Fruit fly (Drosophila melanogaster) whole organism, wandering third instar larva: ENCODE measurements around the gene Ekar.

Experiments
- Abd-B ChIP-seq: fragments of >200 bp; optimal IDR thresholded peaks from 2 replicates; lab custom pipeline; 2017; ENCODE audit warnings: missing biosample characterization, missing genetic modification characterization
- CG32264 ChIP-seq: fragments of 200-800 bp; sonication (Bioruptor generic); optimal IDR thresholded peaks from 2 replicates; lab custom pipeline; 2016; ENCODE audit warnings: missing biosample characterization, missing genetic modification characterization
- CG9705 ChIP-seq: fragments of 200-800 bp; sonication (Bioruptor generic); optimal IDR thresholded peaks from 2 replicates; lab custom pipeline; 2018; ENCODE audit warnings: missing biosample characterization, mild to moderate bottlenecking, missing genetic modification characterization
- CrebA ChIP-seq: fragments of 200-800 bp; sonication (Bioruptor generic); optimal IDR thresholded peaks from 2 replicates; lab custom pipeline; 2016; ENCODE audit warnings: missing biosample characterization, mild to moderate bottlenecking, missing genetic modification characterization, borderline replicate concordance
- Dfd ChIP-seq: fragments of >200 bp; optimal IDR thresholded peaks from 2 replicates; lab custom pipeline; 2017; ENCODE audit warnings: missing biosample characterization, missing genetic modification characterization
- Dif ChIP-seq: fragments of 200-275, 200-300 bp; sonication (Bioruptor generic); optimal IDR thresholded peaks from 2 replicates; lab custom pipeline; 2018; ENCODE audit warnings: missing biosample characterization, missing genetic modification characterization; ENCODE audit not compliant: partially characterized antibody
- GATAd ChIP-seq: sonication (Bioruptor generic); optimal IDR thresholded peaks from 2 replicates; lab custom pipeline; 2016; ENCODE audit warnings: missing biosample characterization, missing genetic modification characterization
- Hnf4 ChIP-seq: fragments of 200-800 bp; sonication (Bioruptor generic); optimal IDR thresholded peaks from 2 replicates; lab custom pipeline; 2016; ENCODE audit warnings: missing biosample characterization, mild to moderate bottlenecking, missing genetic modification characterization
- Hr78 ChIP-seq: fragments of >200 bp; optimal IDR thresholded peaks from 2 replicates; lab custom pipeline; 2017; ENCODE audit warnings: missing biosample characterization, missing genetic modification characterization
- Hr83 ChIP-seq: fragments of 200-300 bp; sonication (Bioruptor generic); optimal IDR thresholded peaks from 2 replicates; lab custom pipeline; 2016; ENCODE audit warnings: missing biosample characterization, mild to moderate bottlenecking, missing genetic modification characterization, moderate library complexity; ENCODE audit not compliant: poor library complexity, severe bottlenecking
- Jra ChIP-seq: sonication (Bioruptor generic); optimal IDR thresholded peaks from 2 replicates; lab custom pipeline; 2016; ENCODE audit warnings: missing biosample characterization, missing genetic modification characterization
- Mio ChIP-seq: sonication (Bioruptor generic); optimal IDR thresholded peaks from 2 replicates; lab custom pipeline; 2016; ENCODE audit warnings: missing biosample characterization, missing genetic modification characterization
- Myc ChIP-seq: fragments of >200 bp; optimal IDR thresholded peaks from 2 replicates; lab custom pipeline; 2017
- N ChIP-seq: fragments of >200 bp; optimal IDR thresholded peaks from 2 replicates; lab custom pipeline; 2018; ENCODE audit warnings: missing biosample characterization, missing external identifiers, missing genetic modification characterization
- Rel ChIP-seq, 2 experiments: fragments of 200-800 bp; sonication (Bioruptor generic) in 1 of 2; optimal IDR thresholded peaks; 2 replicates in 1 of 2; 3 replicates in 1 of 2; lab custom pipeline; 2016 to 2019; ENCODE audit warnings: mild to moderate bottlenecking in 2 of 2, missing biosample characterization in 2 of 2, missing genetic modification characterization in 2 of 2, moderate library complexity in 1 of 2
- Sp1 ChIP-seq: fragments of 200-800 bp; sonication (Bioruptor generic); optimal IDR thresholded peaks from 3 replicates; lab custom pipeline; 2019; ENCODE audit warnings: missing biosample characterization, mild to moderate bottlenecking, missing genetic modification characterization, moderate library complexity
- Vsx2 ChIP-seq: fragments of 200-300, 225-300 bp; sonication (Bioruptor generic); optimal IDR thresholded peaks from 2 replicates; lab custom pipeline; 2018; ENCODE audit warnings: missing biosample characterization, missing genetic modification characterization; ENCODE audit not compliant: partially characterized antibody
- br ChIP-seq: fragments of 200-800 bp; sonication (Bioruptor generic); optimal IDR thresholded peaks from 2 replicates; lab custom pipeline; 2016; ENCODE audit warnings: missing biosample characterization, missing genetic modification characterization
- brk ChIP-seq: fragments of 200-800 bp; sonication (Bioruptor generic); optimal IDR thresholded peaks from 2 replicates; lab custom pipeline; 2016; ENCODE audit warnings: missing biosample characterization, mild to moderate bottlenecking, missing genetic modification characterization
- dl ChIP-seq, 2 experiments: fragments of 175-275, 200-275 bp in 1 of 2; fragments of 200-275 bp in 1 of 2; sonication (Bioruptor generic); optimal IDR thresholded peaks; lab custom pipeline; 2018; ENCODE audit warnings: mild to moderate bottlenecking in 2 of 2, missing biosample characterization in 2 of 2, missing genetic modification characterization in 2 of 2, moderate library complexity in 2 of 2; ENCODE audit not compliant: partially characterized antibody in 2 of 2, insufficient read depth in 1 of 2
- dmrt93B ChIP-seq: fragments of 200-800 bp; sonication (Bioruptor generic); optimal IDR thresholded peaks from 2 replicates; lab custom pipeline; 2018; ENCODE audit warnings: missing biosample characterization, mild to moderate bottlenecking, missing genetic modification characterization
- dsf ChIP-seq: sonication (Bioruptor generic); optimal IDR thresholded peaks from 2 replicates; lab custom pipeline; 2016; ENCODE audit warnings: missing biosample characterization, missing genetic modification characterization, borderline replicate concordance
- ey ChIP-seq: fragments of 200-800 bp; sonication (Bioruptor generic); optimal IDR thresholded peaks from 2 replicates; lab custom pipeline; 2016; ENCODE audit warnings: missing biosample characterization, missing genetic modification characterization
- fru ChIP-seq: fragments of 200-800 bp; sonication (Bioruptor generic); optimal IDR thresholded peaks from 3 replicates; lab custom pipeline; 2016; ENCODE audit warnings: missing biosample characterization, mild to moderate bottlenecking, missing genetic modification characterization
- h ChIP-seq: fragments of 200-800 bp; sonication (Bioruptor generic); optimal IDR thresholded peaks from 3 replicates; lab custom pipeline; 2016; ENCODE audit warnings: missing biosample characterization, mild to moderate bottlenecking, missing genetic modification characterization
- jim ChIP-seq: fragments of 175-275, 200-325 bp; sonication (Bioruptor generic); optimal IDR thresholded peaks from 2 replicates; lab custom pipeline; 2016; ENCODE audit warnings: missing biosample characterization, mild to moderate bottlenecking, missing genetic modification characterization
- lola ChIP-seq: fragments of >200 bp; optimal IDR thresholded peaks from 2 replicates; lab custom pipeline; 2017; ENCODE audit warnings: missing biosample characterization, missing genetic modification characterization
- pan ChIP-seq: fragments of >200 bp; optimal IDR thresholded peaks from 2 replicates; lab custom pipeline; 2017
- psq ChIP-seq: fragments of 200-800 bp; sonication (Bioruptor generic); optimal IDR thresholded peaks from 3 replicates; lab custom pipeline; 2017; ENCODE audit warnings: missing biosample characterization, mild to moderate bottlenecking, missing genetic modification characterization, moderate library complexity
- sage ChIP-seq: fragments of 200-800 bp; sonication (Bioruptor generic); optimal IDR thresholded peaks from 2 replicates; lab custom pipeline; 2016; ENCODE audit warnings: missing biosample characterization, mild to moderate bottlenecking, missing genetic modification characterization
- usp ChIP-seq: fragments of >200 bp; optimal IDR thresholded peaks from 2 replicates; lab custom pipeline; 2017; ENCODE audit warnings: missing biosample characterization, missing genetic modification characterization
- woc ChIP-seq: sonication (Bioruptor generic); optimal IDR thresholded peaks from 2 replicates; lab custom pipeline; 2016; ENCODE audit warnings: missing biosample characterization, mild to moderate bottlenecking, missing genetic modification characterization

Ekar gene

DNA sequence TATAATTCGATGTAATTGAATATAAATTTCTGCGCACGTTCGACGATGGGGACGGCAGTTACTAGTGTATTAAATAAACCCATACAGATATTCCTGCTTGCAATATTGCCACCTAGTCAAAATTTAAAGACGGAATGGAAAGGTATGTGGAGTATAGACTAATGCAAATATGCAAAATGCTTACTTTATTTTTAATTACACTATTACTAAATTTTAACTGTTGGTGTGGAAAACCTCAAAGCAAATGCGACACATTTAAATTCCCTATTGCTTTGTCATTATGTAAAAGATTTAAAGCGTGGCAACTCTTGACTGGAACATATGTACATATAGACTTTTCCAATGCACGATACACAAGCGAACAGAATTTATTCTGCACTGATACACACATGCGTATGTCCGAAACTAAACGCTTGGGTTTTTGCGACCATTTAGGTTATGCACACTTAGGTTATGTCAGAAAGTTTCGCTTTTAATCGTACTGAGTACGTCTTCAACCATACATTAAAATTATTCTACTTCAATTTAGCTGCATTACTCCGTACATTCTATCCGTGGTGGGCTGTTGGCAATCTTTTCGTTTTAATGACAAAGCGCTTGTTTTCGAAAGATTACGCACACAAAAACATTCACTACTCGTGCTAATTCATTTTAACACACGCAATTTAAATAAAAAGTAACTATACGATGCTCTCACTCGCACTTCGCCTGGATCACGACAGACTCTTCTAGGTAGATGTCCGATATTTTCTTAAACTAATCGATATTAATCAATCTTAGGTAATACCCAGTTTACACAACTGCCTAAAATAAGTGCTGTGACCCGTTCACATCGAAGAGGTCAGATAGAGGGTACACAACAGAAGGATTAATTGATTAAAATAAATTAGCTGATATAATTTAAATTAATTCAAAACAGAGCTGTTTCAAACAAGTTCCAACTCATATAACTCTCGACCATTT is 13.8 kb upstream of the Ekar start, which contains the start of gene gw (continued):
- TF ChIP-seq Dif (GFP tag; lab: Kevin White, UChicago), result no peak
- peak; percentile 63 for TF ChIP-seq woc (GFP tag; lab: Kevin White, UChicago)
- no peak for TF ChIP-seq Mio (GFP tag; lab: Kevin White, UChicago)
- peak; percentile 88 for TF ChIP-seq Hnf4
- peak; percentile 17 for TF ChIP-seq Myc (lab: Kevin White, UChicago)
- peak; percentile 45 for TF ChIP-seq brk (GFP tag; lab: Kevin White, UChicago)
- TF ChIP-seq N (GFP tag; lab: Kevin White, UChicago), result peak; percentile 95
- TF ChIP-seq CG9705 (GFP tag; lab: Kevin White, UChicago), result peak; percentile 83

dm6 chr4:659058-659588 is 12.8 kb upstream of the Ekar start:
- TF ChIP-seq CG32264 (no peak), Vsx2 (GFP tag; lab: Kevin White, UChicago) (no peak), Mio (GFP tag; lab: Kevin White, UChicago) (no peak), psq (no peak), Abd-B (GFP tag; lab: Kevin White, UChicago) (no peak), h (GFP tag; lab: Kevin White, UChicago) (peak; percentile 7), lola (GFP tag; lab: Kevin White, UChicago) (no peak), Rel (GFP tag; optimal IDR thresholded peaks at IDR 0.05; lab: Kevin White, UChicago) (no peak), Rel (tag; optimal IDR thresholded peaks at IDR 0.05; lab: Kevin White, UChicago) (no peak), Dfd (GFP tag; lab: Kevin White, UChicago) (no peak), dsf (GFP tag; lab: Kevin White, UChicago) (no peak), Hnf4 (no peak), sage (GFP tag; lab: Kevin White, UChicago) (peak; percentile 20)

DNA sequence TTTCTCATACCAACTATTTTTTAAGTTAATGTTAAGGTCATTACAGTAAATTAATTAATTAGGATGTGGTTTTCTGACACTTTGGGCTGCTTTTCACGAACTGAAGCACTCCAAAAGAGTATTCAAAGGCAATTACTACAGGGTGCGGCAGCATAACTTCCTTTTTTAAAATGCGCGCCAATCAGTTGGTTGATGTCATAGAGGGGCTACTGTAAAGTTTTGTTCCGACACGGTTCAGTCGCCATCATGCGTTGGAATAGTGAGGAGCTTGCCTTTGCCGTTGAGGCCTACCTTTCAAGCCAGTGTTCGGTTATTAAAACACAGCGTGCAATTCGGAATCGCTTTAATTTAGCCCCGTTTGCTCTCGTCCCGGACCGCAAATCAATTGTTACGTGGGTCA is 1.0 kb upstream of the Ekar start:
- TF ChIP-seq psq (no peak), sage (GFP tag; lab: Kevin White, UChicago) (no peak), dl (GFP tag; optimal IDR thresholded peaks at IDR 0.05; lab: Kevin White, UChicago; ENCODE audit: insufficient read depth in 1 of 2, partially characterized antibody in 2 of 2) (no peak), Hr78 (GFP tag; lab: Kevin White, UChicago) (no peak), dmrt93B (GFP tag; lab: Kevin White, UChicago) (no peak), CG32264 (no peak), h (GFP tag; lab: Kevin White, UChicago) (no peak), GATAd (GFP tag; lab: Kevin White, UChicago) (no peak), fru (no peak), Rel (GFP tag; optimal IDR thresholded peaks at IDR 0.05; lab: Kevin White, UChicago) (no peak), Rel (tag; optimal IDR thresholded peaks at IDR 0.05; lab: Kevin White, UChicago) (no peak), Abd-B (GFP tag; lab: Kevin White, UChicago) (no peak), Vsx2 (GFP tag; lab: Kevin White, UChicago) (no peak), br (GFP tag; lab: Kevin White, UChicago) (no peak), Dif (GFP tag; lab: Kevin White, UChicago) (no peak), CrebA (GFP tag; lab: Kevin White, UChicago) (no peak), Sp1 (GFP tag; lab: Kevin White, UChicago) (no peak), Hnf4 (no peak), usp (GFP tag; lab: Kevin White, UChicago) (no peak), pan (lab: Kevin White, UChicago) (no peak), Myc (lab: Kevin White, UChicago) (no peak)

- no peak for TF ChIP-seq jim (GFP tag; lab: Kevin White, UChicago)
- TF ChIP-seq woc (GFP tag; lab: Kevin White, UChicago), result no peak
- no peak for TF ChIP-seq Rel (GFP tag; optimal IDR thresholded peaks at IDR 0.05; lab: Kevin White, UChicago)
- no peak for TF ChIP-seq Rel (tag; optimal IDR thresholded peaks at IDR 0.05; lab: Kevin White, UChicago)
- no peak for TF ChIP-seq Jra (GFP tag; lab: Kevin White, UChicago)
- no peak for TF ChIP-seq br (GFP tag; lab: Kevin White, UChicago)
- TF ChIP-seq Abd-B (GFP tag; lab: Kevin White, UChicago), result no peak
- no peak for TF ChIP-seq Hr83 (GFP tag; lab: Kevin White, UChicago)
- TF ChIP-seq ey, result no peak
- no peak for TF ChIP-seq Dfd (GFP tag; lab: Kevin White, UChicago)
- TF ChIP-seq, all 38 proteins: peak for 0
These were observed 17.0 kb downstream of the Ekar start, which contains the start of gene Gat for dm6 chr4:629391-629790. Gat (plus strand) TSS chr4:629691.
